Fruit fly (Drosophila melanogaster) whole organism, wandering third instar larva: Measurements from ENCODE around the gene ZC3H3.

Experiments
- Hr78 ChIP-seq: fragments of >200 bp; optimal IDR thresholded peaks from 2 replicates; lab custom pipeline; 2017; ENCODE audit warnings: missing biosample characterization, missing genetic modification characterization

The ZC3H3 gene

dm6 chr3L:8457866-8458766, 51.4 kb downstream of the ZC3H3 start (continued):
- no peak for TF ChIP-seq Hr78 (GFP tag; lab: Kevin White, UChicago)
